Fruit fly (Drosophila melanogaster) whole organism, embryonic: Measurements from ENCODE around the gene CG8312.
A peak's percentile ranks its signal among the peaks of the same experiment; 100 is the strongest.

Experiments used
- CG10147 ChIP-seq: fragments of 200-800 bp; sonication (Bioruptor generic); optimal IDR thresholded peaks from 2 replicates; lab custom pipeline; 2019; ENCODE audit warnings: missing biosample characterization, mild to moderate bottlenecking, missing genetic modification characterization, moderate library complexity
- CG10274 ChIP-seq: fragments of 200-800 bp; sonication (Bioruptor generic); optimal IDR thresholded peaks from 3 replicates; lab custom pipeline; 2017; ENCODE audit warnings: missing biosample characterization, mild to moderate bottlenecking, missing genetic modification characterization
- CG10565 ChIP-seq: fragments of 200-800 bp; sonication (Bioruptor generic); optimal IDR thresholded peaks from 3 replicates; lab custom pipeline; 2016; ENCODE audit warnings: missing biosample characterization, mild to moderate bottlenecking, missing genetic modification characterization
- CG10654 ChIP-seq: fragments of 200-800 bp; sonication (Bioruptor generic); optimal IDR thresholded peaks from 2 replicates; lab custom pipeline; 2016; ENCODE audit warnings: missing biosample characterization, missing genetic modification characterization
- CG12236 ChIP-seq: fragments of 200-800 bp; sonication (Bioruptor generic); optimal IDR thresholded peaks from 2 replicates; lab custom pipeline; 2016; ENCODE audit warnings: missing biosample characterization, missing genetic modification characterization
- CG15073 ChIP-seq: fragments of 200-800 bp; sonication (Bioruptor generic); optimal IDR thresholded peaks from 2 replicates; lab custom pipeline; 2016; ENCODE audit warnings: missing biosample characterization, missing genetic modification characterization
- CG16813 ChIP-seq: fragments of 200-800 bp; sonication (Bioruptor generic); IDR thresholded peaks from 3 replicates; pipeline ENCODE4 v1.3.6; 2022; ENCODE audit warnings: missing biosample characterization, missing genetic modification characterization; ENCODE audit not compliant: partially characterized antibody
- CG17568 ChIP-seq: fragments of 200-800 bp; sonication (Bioruptor generic); optimal IDR thresholded peaks from 2 replicates; lab custom pipeline; 2018; ENCODE audit warnings: missing biosample characterization, mild to moderate bottlenecking, missing genetic modification characterization, moderate library complexity
- CG1792 ChIP-seq: fragments of 200-800 bp; sonication (Bioruptor generic); optimal IDR thresholded peaks from 2 replicates; lab custom pipeline; 2016; ENCODE audit warnings: missing biosample characterization, missing genetic modification characterization
- CG18262 ChIP-seq: fragments of 200-800 bp; optimal IDR thresholded peaks from 3 replicates; lab custom pipeline; 2019; ENCODE audit warnings: missing biosample characterization, mild to moderate bottlenecking, missing genetic modification characterization, moderate library complexity
- CG2129 ChIP-seq: fragments of 200-800 bp; sonication (Bioruptor generic); IDR thresholded peaks from 2 replicates; pipeline ENCODE4 v1.3.6; 2022; ENCODE audit warnings: missing biosample characterization, missing genetic modification characterization; ENCODE audit not compliant: partially characterized antibody
- CG31224 ChIP-seq: fragments of 200-800 bp; sonication (Bioruptor generic); IDR thresholded peaks from 2 replicates; pipeline ENCODE4 v1.3.6; 2022; ENCODE audit warnings: missing biosample characterization, missing genetic modification characterization
- CG31441 ChIP-seq: fragments of 200-800 bp; sonication (Bioruptor generic); IDR thresholded peaks from 2 replicates; pipeline ENCODE4 v1.3.6; 2022; ENCODE audit warnings: missing biosample characterization, missing genetic modification characterization
- CG33213 ChIP-seq: fragments of 200-800 bp; sonication (Bioruptor generic); optimal IDR thresholded peaks from 3 replicates; lab custom pipeline; 2016; ENCODE audit warnings: missing biosample characterization, missing genetic modification characterization
- CG4854 ChIP-seq: fragments of 200-800 bp; sonication (Bioruptor generic); optimal IDR thresholded peaks from 2 replicates; lab custom pipeline; 2016; ENCODE audit warnings: missing biosample characterization, missing genetic modification characterization, inconsistent platforms
- CG6175 ChIP-seq: fragments of 200-800 bp; sonication (Bioruptor generic); IDR thresholded peaks from 3 replicates; pipeline ENCODE4 v1.3.6; 2022; ENCODE audit warnings: missing biosample characterization, missing genetic modification characterization
- CG6254 ChIP-seq: fragments of 200-800 bp; sonication (Bioruptor generic); optimal IDR thresholded peaks from 3 replicates; lab custom pipeline; 2017; ENCODE audit warnings: mild to moderate bottlenecking, missing biosample characterization, missing genetic modification reagents, missing genetic modification characterization
- CG8359 ChIP-seq: fragments of 200-800 bp; sonication (Bioruptor generic); optimal IDR thresholded peaks from 2 replicates; lab custom pipeline; 2017; ENCODE audit warnings: missing biosample characterization, mild to moderate bottlenecking, missing genetic modification characterization, borderline replicate concordance
- CG8765 ChIP-seq: fragments of 200-800 bp; sonication (Bioruptor generic); IDR thresholded peaks from 2 replicates; pipeline ENCODE4 v1.3.6; 2022; ENCODE audit warnings: missing biosample characterization, missing genetic modification characterization
- CG9797 ChIP-seq: fragments of 200-800 bp; sonication (Bioruptor generic); optimal IDR thresholded peaks from 3 replicates; lab custom pipeline; 2018; ENCODE audit warnings: missing biosample characterization, mild to moderate bottlenecking, missing genetic modification characterization
- D19A ChIP-seq: fragments of 200-800 bp; optimal IDR thresholded peaks from 3 replicates; lab custom pipeline; 2019; ENCODE audit warnings: missing biosample characterization, mild to moderate bottlenecking, missing genetic modification characterization, moderate library complexity
- D19B ChIP-seq: fragments of 200-800 bp; sonication (Bioruptor generic); optimal IDR thresholded peaks from 2 replicates; lab custom pipeline; 2017; ENCODE audit warnings: missing biosample characterization, mild to moderate bottlenecking, missing genetic modification characterization
- Drgx ChIP-seq: fragments of 200-800 bp; sonication (Bioruptor generic); IDR thresholded peaks from 2 replicates; pipeline ENCODE4 v1.3.6; 2022; ENCODE audit warnings: missing biosample characterization, missing genetic modification characterization
- Ets97D ChIP-seq: fragments of 200-800 bp; sonication (Bioruptor generic); optimal IDR thresholded peaks from 3 replicates; lab custom pipeline; 2016; ENCODE audit warnings: missing biosample characterization, missing genetic modification characterization
- Hand ChIP-seq: fragments of 200-800 bp; sonication (Bioruptor generic); optimal IDR thresholded peaks from 2 replicates; lab custom pipeline; 2017; ENCODE audit warnings: mild to moderate bottlenecking, missing biosample characterization, missing genetic modification reagents, missing genetic modification characterization
- Hey ChIP-seq: fragments of 200-800 bp; sonication (Bioruptor generic); optimal IDR thresholded peaks from 3 replicates; lab custom pipeline; 2018; ENCODE audit warnings: missing biosample characterization, mild to moderate bottlenecking, missing genetic modification characterization
- NK7.1 ChIP-seq: fragments of 200-800 bp; sonication (Bioruptor generic); optimal IDR thresholded peaks from 3 replicates; lab custom pipeline; 2016; ENCODE audit warnings: missing biosample characterization, missing genetic modification characterization
- Neu2 ChIP-seq: fragments of 200-800 bp; sonication (Bioruptor generic); optimal IDR thresholded peaks from 3 replicates; lab custom pipeline; 2016; ENCODE audit warnings: missing biosample characterization, missing genetic modification characterization, borderline replicate concordance
- Sry-δ ChIP-seq: fragments of 200-800 bp; sonication (Bioruptor generic); optimal IDR thresholded peaks from 2 replicates; lab custom pipeline; 2016; ENCODE audit warnings: missing biosample characterization, missing genetic modification characterization
- Ssrp ChIP-seq: fragments of 200-800 bp; sonication (Bioruptor generic); optimal IDR thresholded peaks from 2 replicates; lab custom pipeline; 2018; ENCODE audit warnings: missing biosample characterization, mild to moderate bottlenecking, missing genetic modification characterization, moderate library complexity
- TFAM ChIP-seq: fragments of 200-800 bp; sonication (Bioruptor generic); optimal IDR thresholded peaks from 2 replicates; lab custom pipeline; 2017; ENCODE audit warnings: missing biosample characterization, missing genetic modification characterization, inconsistent platforms
- Usf ChIP-seq: fragments of 200-800 bp; sonication (Bioruptor generic); optimal IDR thresholded peaks from 2 replicates; lab custom pipeline; 2017; ENCODE audit warnings: missing genotype, missing biosample characterization, missing genetic modification characterization
- aop ChIP-seq: fragments of 200-800 bp; sonication (Bioruptor generic); IDR thresholded peaks from 2 replicates; pipeline ENCODE4 v1.3.6; 2022; ENCODE audit warnings: missing biosample characterization, missing genetic modification characterization
- cas ChIP-seq: fragments of 200-800 bp; sonication (Bioruptor generic); IDR thresholded peaks from 2 replicates; pipeline ENCODE4 v1.3.6; 2022; ENCODE audit warnings: missing biosample characterization, missing genetic modification characterization
- cato ChIP-seq: fragments of 200-800 bp; sonication (Bioruptor generic); optimal IDR thresholded peaks from 2 replicates; lab custom pipeline; 2016; ENCODE audit warnings: missing biosample characterization, missing genetic modification characterization, borderline replicate concordance
- cg ChIP-seq: fragments of 200-800 bp; sonication (Bioruptor generic); optimal IDR thresholded peaks from 3 replicates; lab custom pipeline; 2019; ENCODE audit warnings: missing biosample characterization, mild to moderate bottlenecking, missing genetic modification characterization, moderate library complexity
- fd3F ChIP-seq: fragments of 200-800 bp; sonication (Bioruptor generic); optimal IDR thresholded peaks from 2 replicates; lab custom pipeline; 2018; ENCODE audit warnings: missing biosample characterization, mild to moderate bottlenecking, missing genetic modification characterization, moderate library complexity
- gcm ChIP-seq: fragments of 200-800 bp; sonication (Bioruptor generic); optimal IDR thresholded peaks from 2 replicates; lab custom pipeline; 2019; ENCODE audit warnings: missing biosample characterization, mild to moderate bottlenecking, missing genetic modification characterization, moderate library complexity
- gcm2 ChIP-seq: fragments of 200-800 bp; sonication (Bioruptor generic); optimal IDR thresholded peaks from 2 replicates; lab custom pipeline; 2016; ENCODE audit warnings: missing biosample characterization, missing genetic modification characterization
- ind ChIP-seq: fragments of 200-800 bp; sonication (Bioruptor generic); optimal IDR thresholded peaks from 3 replicates; lab custom pipeline; 2016; ENCODE audit warnings: missing biosample characterization, missing genetic modification characterization
- jigr1 ChIP-seq: fragments of 200-800 bp; sonication (Bioruptor generic); IDR thresholded peaks from 3 replicates; pipeline ENCODE4 v1.3.6; 2022; ENCODE audit warnings: missing biosample characterization, missing genetic modification characterization
- kah ChIP-seq: fragments of 200-800 bp; sonication (Bioruptor generic); optimal IDR thresholded peaks from 2 replicates; lab custom pipeline; 2018; ENCODE audit warnings: missing biosample characterization, mild to moderate bottlenecking, missing genetic modification characterization
- kay ChIP-seq: fragments of 200-800 bp; sonication (Bioruptor generic); optimal IDR thresholded peaks from 2 replicates; lab custom pipeline; 2016; ENCODE audit warnings: missing biosample characterization, missing genetic modification characterization
- lov ChIP-seq, 2 experiments: fragments of 200-800 bp in 1 of 2; fragments of >200 bp in 1 of 2; sonication (Bioruptor generic) in 1 of 2; IDR thresholded peaks in 1 of 2; optimal IDR thresholded peaks in 1 of 2; 2 replicates in 1 of 2; 3 replicates in 1 of 2; pipeline versions ENCODE4 v1.3.6 to Lab custom; 2017 to 2022; ENCODE audit warnings: missing biosample characterization in 1 of 2, missing genetic modification characterization in 1 of 2
- pita ChIP-seq: fragments of 200-800 bp; sonication (Bioruptor generic); optimal IDR thresholded peaks from 2 replicates; lab custom pipeline; 2017; ENCODE audit warnings: missing biosample characterization, mild to moderate bottlenecking, missing genetic modification characterization
- pnt ChIP-seq: fragments of 200-800 bp; sonication (Bioruptor generic); optimal IDR thresholded peaks from 3 replicates; lab custom pipeline; 2016; ENCODE audit warnings: missing biosample characterization, missing genetic modification characterization
- ro ChIP-seq: fragments of 200-800 bp; sonication (Bioruptor generic); IDR thresholded peaks from 2 replicates; pipeline ENCODE4 v1.3.6; 2022; ENCODE audit warnings: missing biosample characterization, missing genetic modification characterization
- tx ChIP-seq: fragments of 200-800 bp; sonication (Bioruptor generic); optimal IDR thresholded peaks from 2 replicates; lab custom pipeline; 2016; ENCODE audit warnings: missing biosample characterization, missing genetic modification characterization

Gene CG8312

dm6 chr3R:9573812-9574587, 17.1 kb upstream of the CG8312 start, which contains the start of gene CG9399 (continued):
- TF ChIP-seq kay (GFP tag; lab: Kevin White, UChicago) (peak; percentile 94), ro (GFP tag; lab: Robert Waterston, UW) (peak; percentile 95), CG4854 (peak; percentile 91), CG6254 (peak; percentile 93), CG8765 (peak; percentile 97), CG6175 (GFP tag; lab: Robert Waterston, UW) (peak; percentile 96), CG17568 (GFP tag; lab: Kevin White, UChicago) (peak; percentile 95), Neu2 (GFP tag; lab: Kevin White, UChicago) (peak; percentile 13), CG10274 (GFP tag; lab: Kevin White, UChicago) (peak; percentile 82), cas (peak; percentile 95), aop (peak; percentile 96), CG10147 (GFP tag; lab: Kevin White, UChicago) (peak; percentile 92), CG31441 (GFP tag; lab: Robert Waterston, UW) (peak; percentile 99), Ets97D (peak; percentile 94), gcm (GFP tag; lab: Kevin White, UChicago) (peak; percentile 98), NK7.1 (peak; percentile 68), kah (GFP tag; lab: Kevin White, UChicago) (peak; percentile 88), CG15073 (GFP tag; lab: Kevin White, UChicago) (peak; percentile 87), Hand (GFP tag; lab: Kevin White, UChicago) (peak; percentile 76), CG16813 (GFP tag; lab: Robert Waterston, UW) (peak; percentile 52; the same call in 2 of the 3 replicates), pnt (GFP tag; lab: Kevin White, UChicago) (peak; percentile 92), Usf (GFP tag; lab: Kevin White, UChicago) (peak; percentile 94), Hey (peak; percentile 75), jigr1 (GFP tag; lab: Robert Waterston, UW) (peak; percentile 93), cg (GFP tag; lab: Kevin White, UChicago) (peak; percentile 94), Ssrp (tag; lab: Kevin White, UChicago) (peak; percentile 99), tx (peak; percentile 90), CG10565 (GFP tag; lab: Kevin White, UChicago) (peak; percentile 81), ind (GFP tag; lab: Kevin White, UChicago) (peak; percentile 97), CG8359 (peak; percentile 87), Drgx (GFP tag; lab: Robert Waterston, UW) (peak; percentile 97), pita (peak; percentile 55), TFAM (GFP tag; lab: Kevin White, UChicago) (peak; percentile 79), CG9797 (GFP tag; lab: Kevin White, UChicago) (peak; percentile 47), gcm2 (peak; percentile 96), CG18262 (tag; lab: Kevin White, UChicago) (peak; percentile 97), CG1792 (GFP tag; lab: Kevin White, UChicago) (peak; percentile 84), CG12236 (peak; percentile 83), cato (GFP tag; lab: Kevin White, UChicago) (peak; percentile 97), lov (optimal IDR thresholded peaks at IDR 0.05; lab: Kevin White, UChicago) (no peak), lov (GFP tag; IDR thresholded peaks at IDR 0.05; lab: Robert Waterston, UW) (peak; percentile 98), CG31224 (GFP tag; lab: Robert Waterston, UW) (peak; percentile 91), D19B (GFP tag; lab: Kevin White, UChicago) (peak; percentile 81), Sry-δ (GFP tag; lab: Kevin White, UChicago) (peak; percentile 73), CG10654 (GFP tag; lab: Kevin White, UChicago) (peak; percentile 97), CG2129 (GFP tag; lab: Robert Waterston, UW) (peak; percentile 24; the same call in 1 of the 2 replicates), D19A (tag; lab: Kevin White, UChicago) (peak; percentile 92), fd3F (GFP tag; lab: Kevin White, UChicago) (peak; percentile 96), CG33213 (peak; percentile 90)
